Fruit fly (Drosophila melanogaster): ENCODE results near the gene CG3386.

CG3386 gene

DNA sequence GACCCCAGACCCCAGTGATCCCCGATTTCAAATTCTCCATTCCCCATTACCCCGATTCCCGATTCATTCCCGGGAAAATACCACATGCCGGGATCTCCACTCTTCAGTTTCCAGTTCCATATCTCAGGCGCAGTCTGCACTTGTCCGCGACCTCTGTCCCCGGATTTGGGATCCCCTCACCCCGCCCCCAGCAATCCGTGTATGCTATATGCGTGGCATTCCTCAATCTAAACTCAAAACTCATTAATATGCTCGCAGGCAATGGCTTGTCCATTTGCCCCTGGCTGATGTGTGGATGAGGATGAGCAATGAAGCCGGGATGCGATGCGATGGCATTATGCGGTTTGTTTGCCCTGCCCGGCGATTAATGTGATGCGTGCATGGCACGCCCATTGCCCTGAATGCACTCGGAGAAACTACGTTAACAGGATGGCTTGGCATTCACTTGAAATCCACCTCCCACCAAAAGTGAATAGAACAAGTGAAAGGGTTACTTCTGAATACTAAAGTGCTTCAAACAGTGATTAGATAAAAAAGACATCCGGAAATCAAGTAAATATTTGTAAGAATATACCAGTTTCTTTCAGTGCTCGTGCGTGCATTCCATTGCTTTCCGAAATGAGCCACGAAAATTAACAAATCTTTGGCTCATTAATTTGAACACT is 43.4 kb upstream of the CG3386 start (continued):
- TF ChIP-seq CG8359 (GFP tag; optimal IDR thresholded peaks at IDR 0.05; ENCODE audit: borderline replicate concordance) (peak; percentile 69), CG42726 (GFP tag; IDR thresholded peaks at IDR 0.05; ENCODE audit: partially characterized antibody) (no peak), Chrac-16 (GFP tag; optimal IDR thresholded peaks at IDR 0.05) (peak; percentile 90), Oaz (GFP tag; IDR thresholded peaks at IDR 0.05) (no peak), lola (GFP tag; optimal IDR thresholded peaks at IDR 0.05) (peak in 1 of 3 experiments; percentile 96), grn (GFP tag; optimal IDR thresholded peaks at IDR 0.05) (no peak), mld (GFP tag; IDR thresholded peaks at IDR 0.05; ENCODE audit: partially characterized antibody) (no peak), scrt (GFP tag; optimal IDR thresholded peaks at IDR 0.05) (no peak), CG3726 (GFP tag; IDR thresholded peaks at IDR 0.05) (peak; percentile 69; the same call in 2 of the 3 replicates), slou (GFP tag; optimal IDR thresholded peaks at IDR 0.05) (no peak), Hr78 (GFP tag; optimal IDR thresholded peaks at IDR 0.05) (no peak), CkIIα-i1 (GFP tag; IDR thresholded peaks at IDR 0.05) (no peak), ro (GFP tag; IDR thresholded peaks at IDR 0.05) (peak; percentile 40; the same call in 1 of the 2 replicates), CG1832 (GFP tag; optimal IDR thresholded peaks at IDR 0.05) (no peak), CG1233 (GFP tag; optimal IDR thresholded peaks at IDR 0.05) (peak; percentile 54), Neu2 (GFP tag; optimal IDR thresholded peaks at IDR 0.05; ENCODE audit: borderline replicate concordance) (peak; percentile 59), row (GFP tag; IDR thresholded peaks at IDR 0.05) (peak; percentile 84), HLH54F (GFP tag; optimal IDR thresholded peaks at IDR 0.05) (peak; percentile 45), CG3838 (GFP tag; optimal IDR thresholded peaks at IDR 0.05) (peak; percentile 59), vfl (GFP tag; optimal IDR thresholded peaks at IDR 0.05) (no peak), pb (GFP tag; optimal IDR thresholded peaks at IDR 0.05) (peak; percentile 50), al (GFP tag; IDR thresholded peaks at IDR 0.05) (no peak), ara (GFP tag; IDR thresholded peaks at IDR 0.05) (peak; percentile 96), usp (GFP tag; optimal IDR thresholded peaks at IDR 0.05) (no peak), Myb (GFP tag; optimal IDR thresholded peaks at IDR 0.05) (peak; percentile 24), phol (tag; optimal IDR thresholded peaks at IDR 0.05) (peak; percentile 88), cas (GFP tag; IDR thresholded peaks at IDR 0.05) (no peak), org-1 (GFP tag; optimal IDR thresholded peaks at IDR 0.05) (peak; percentile 63), Mad (GFP tag; optimal IDR thresholded peaks at IDR 0.05) (peak; percentile 76), ranshi (GFP tag; IDR thresholded peaks at IDR 0.05) (peak; percentile 77; the same call in 1 of the 2 replicates), MBD-R2 (GFP tag; IDR thresholded peaks at IDR 0.05) (no peak), CG2199 (GFP tag; IDR thresholded peaks at IDR 0.05) (peak; percentile 78; the same call in 2 of the 3 replicates), sens-2 (GFP tag; IDR thresholded peaks at IDR 0.05) (peak; percentile 82), D (optimal IDR thresholded peaks at IDR 0.05) (no peak), D (GFP tag; optimal IDR thresholded peaks at IDR 0.05) (peak; percentile 86), NC2β (GFP tag; optimal IDR thresholded peaks at IDR 0.05) (peak; percentile 87), MESR4 (GFP tag; optimal IDR thresholded peaks at IDR 0.05) (peak; percentile 22), CG4854 (GFP tag; optimal IDR thresholded peaks at IDR 0.05) (peak; percentile 59), Hmx (GFP tag; optimal IDR thresholded peaks at IDR 0.05) (no peak), eyg (GFP tag; optimal IDR thresholded peaks at IDR 0.05) (peak; percentile 26), Nf-YC (tag; optimal IDR thresholded peaks at IDR 0.05) (no peak), Elba2 (GFP tag; optimal IDR thresholded peaks at IDR 0.05) (peak; percentile 58), Atf-2 (GFP tag; optimal IDR thresholded peaks at IDR 0.05) (peak; percentile 80), CG9876 (GFP tag; optimal IDR thresholded peaks at IDR 0.05) (peak; percentile 42), wor (GFP tag; IDR thresholded peaks at IDR 0.05) (peak; percentile 58; the same call in 1 of the 2 replicates), ftz-f1 (GFP tag; optimal IDR thresholded peaks at IDR 0.05) (no peak), CG11456 (GFP tag; IDR thresholded peaks at IDR 0.05) (no peak), Xrp1 (GFP tag; IDR thresholded peaks at IDR 0.05) (peak; percentile 97), fd3F (GFP tag; optimal IDR thresholded peaks at IDR 0.05) (no peak), Dip2 (GFP tag; IDR thresholded peaks at IDR 0.05) (no peak)
